Fruit fly (Drosophila melanogaster) whole organism, prepupa: Measurements from ENCODE around the gene brat.
A peak's percentile ranks its signal among the peaks of the same experiment; 100 is the strongest.

Source experiments
- Blimp-1 ChIP-seq: fragments of 200-800 bp; sonication (Bioruptor generic); optimal IDR thresholded peaks from 3 replicates; lab custom pipeline; 2017; ENCODE audit warnings: missing biosample characterization, missing genetic modification characterization, mild to moderate bottlenecking, moderate library complexity, missing genetic modification reagents
- CG10631 ChIP-seq: fragments of 200-800 bp; sonication (Bioruptor generic); optimal IDR thresholded peaks from 2 replicates; lab custom pipeline; 2016; ENCODE audit warnings: missing biosample characterization, missing genetic modification characterization
- CG11902 ChIP-seq: fragments of 200-800 bp; sonication (Bioruptor generic); optimal IDR thresholded peaks from 3 replicates; lab custom pipeline; 2016; ENCODE audit warnings: missing biosample characterization, missing genetic modification characterization
- CG1621 ChIP-seq: fragments of 200-800 bp; sonication (Bioruptor generic); optimal IDR thresholded peaks from 3 replicates; lab custom pipeline; 2018; ENCODE audit warnings: missing biosample characterization, mild to moderate bottlenecking, missing genetic modification characterization
- CG16779 ChIP-seq: fragments of 200-800 bp; sonication (Bioruptor generic); optimal IDR thresholded peaks from 3 replicates; lab custom pipeline; 2017; ENCODE audit warnings: missing biosample characterization, mild to moderate bottlenecking, missing genetic modification characterization
- CG31627 ChIP-seq: fragments of 200-800 bp; sonication (Bioruptor generic); optimal IDR thresholded peaks from 3 replicates; lab custom pipeline; 2016; ENCODE audit warnings: missing biosample characterization, missing genetic modification characterization
- CG34406 ChIP-seq: fragments of 200-800 bp; sonication (Bioruptor generic); optimal IDR thresholded peaks from 3 replicates; lab custom pipeline; 2016; ENCODE audit warnings: missing biosample characterization, missing genetic modification characterization
- CG3919 ChIP-seq: fragments of 200-800 bp; sonication (Bioruptor generic); optimal IDR thresholded peaks from 3 replicates; lab custom pipeline; 2016; ENCODE audit warnings: missing biosample characterization, missing genetic modification characterization
- CG4318 ChIP-seq: fragments of 200-800 bp; sonication (Bioruptor generic); optimal IDR thresholded peaks from 3 replicates; lab custom pipeline; 2017; ENCODE audit warnings: missing biosample characterization, mild to moderate bottlenecking, missing genetic modification characterization
- CG6163 ChIP-seq: fragments of 200-800 bp; sonication (Bioruptor generic); IDR thresholded peaks from 3 replicates; pipeline ENCODE4 v1.3.6; 2022; ENCODE audit warnings: missing biosample characterization, missing genetic modification characterization
- CG6276 ChIP-seq: fragments of 200-800 bp; sonication (Bioruptor generic); optimal IDR thresholded peaks from 2 replicates; lab custom pipeline; 2017; ENCODE audit warnings: missing biosample characterization, mild to moderate bottlenecking, missing genetic modification characterization
- CG6792 ChIP-seq: fragments of 200-800 bp; sonication (Bioruptor generic); optimal IDR thresholded peaks from 3 replicates; lab custom pipeline; 2016; ENCODE audit warnings: missing biosample characterization, missing genetic modification characterization
- CG6854 ChIP-seq: fragments of 200-800 bp; sonication (Bioruptor generic); optimal IDR thresholded peaks from 2 replicates; lab custom pipeline; 2017; ENCODE audit warnings: missing biosample characterization, mild to moderate bottlenecking, missing genetic modification characterization
- CG8119 ChIP-seq: fragments of 200-800 bp; sonication (Bioruptor generic); IDR thresholded peaks from 3 replicates; pipeline ENCODE4 v1.3.6; 2022; ENCODE audit warnings: missing biosample characterization, missing genetic modification characterization
- CG8319 ChIP-seq: fragments of 200-800 bp; sonication (Bioruptor generic); optimal IDR thresholded peaks from 3 replicates; lab custom pipeline; 2016; ENCODE audit warnings: missing biosample characterization, missing genetic modification characterization
- Eip78C ChIP-seq: fragments of 200-800 bp; sonication (Bioruptor generic); peaks from one replicate; lab custom pipeline; 2016; ENCODE audit warnings: missing biosample characterization, missing genetic modification characterization
- Eip93F ChIP-seq: fragments of 200-800 bp; sonication (Bioruptor generic); optimal IDR thresholded peaks from 2 replicates; lab custom pipeline; 2016; ENCODE audit warnings: missing biosample characterization, mild to moderate bottlenecking, missing genetic modification characterization
- Ets96B ChIP-seq: fragments of 200-800 bp; optimal IDR thresholded peaks from 2 replicates; lab custom pipeline; 2019; ENCODE audit warnings: missing biosample characterization, mild to moderate bottlenecking, missing genetic modification characterization, moderate library complexity
- Gug ChIP-seq: fragments of 200-800 bp; sonication (Bioruptor generic); IDR thresholded peaks from 2 replicates; pipeline ENCODE4 v1.3.6; 2022; ENCODE audit warnings: missing biosample characterization, missing genetic modification characterization
- Hr38 ChIP-seq: sonication (Bioruptor generic); optimal IDR thresholded peaks from 2 replicates; lab custom pipeline; 2016; ENCODE audit warnings: missing biosample characterization, missing genetic modification characterization
- Lpt ChIP-seq: fragments of 200-800 bp; sonication (Bioruptor generic); optimal IDR thresholded peaks from 3 replicates; lab custom pipeline; 2016; ENCODE audit warnings: missing biosample characterization, missing genetic modification characterization
- Met ChIP-seq: fragments of 200-800 bp; sonication (Bioruptor generic); optimal IDR thresholded peaks from 3 replicates; lab custom pipeline; 2016; ENCODE audit warnings: missing biosample characterization, missing genetic modification characterization
- OdsH ChIP-seq: fragments of 200-800 bp; sonication (Bioruptor generic); optimal IDR thresholded peaks from 3 replicates; lab custom pipeline; 2016; ENCODE audit warnings: missing biosample characterization, missing genetic modification characterization
- Sox102F ChIP-seq: fragments of 200-800 bp; sonication (Bioruptor generic); optimal IDR thresholded peaks from 2 replicates; lab custom pipeline; 2016; ENCODE audit warnings: missing biosample characterization, mild to moderate bottlenecking, missing genetic modification characterization
- Sox14 ChIP-seq: fragments of 200-800 bp; sonication (Bioruptor generic); optimal IDR thresholded peaks from 3 replicates; lab custom pipeline; 2016; ENCODE audit warnings: missing biosample characterization, missing genetic modification characterization
- Sox15 ChIP-seq: fragments of 200-800 bp; sonication (Bioruptor generic); optimal IDR thresholded peaks from 3 replicates; lab custom pipeline; 2016; ENCODE audit warnings: missing biosample characterization, missing genetic modification characterization
- dsx ChIP-seq: fragments of 200-800 bp; optimal IDR thresholded peaks from 3 replicates; lab custom pipeline; 2019; ENCODE audit warnings: missing biosample characterization, mild to moderate bottlenecking, missing genetic modification characterization, moderate library complexity; ENCODE audit not compliant: poor library complexity, severe bottlenecking
- esn ChIP-seq: fragments of 200-800 bp; sonication (Bioruptor generic); optimal IDR thresholded peaks from 2 replicates; lab custom pipeline; 2016; ENCODE audit warnings: missing biosample characterization, mild to moderate bottlenecking, missing genetic modification characterization, moderate library complexity
- fkh ChIP-seq: fragments of 200-800 bp; sonication (Bioruptor generic); optimal IDR thresholded peaks from 3 replicates; lab custom pipeline; 2017; ENCODE audit warnings: missing biosample characterization, mild to moderate bottlenecking, missing genetic modification characterization, moderate library complexity
- net ChIP-seq: fragments of 200-800 bp; sonication (Bioruptor generic); optimal IDR thresholded peaks from 3 replicates; lab custom pipeline; 2016; ENCODE audit warnings: missing biosample characterization, missing genetic modification characterization
- pdm3 ChIP-seq: fragments of 200-800 bp; sonication (Bioruptor generic); optimal IDR thresholded peaks from 3 replicates; lab custom pipeline; 2016; ENCODE audit warnings: missing biosample characterization, missing genetic modification characterization
- salr ChIP-seq, 2 experiments: fragments of 200-800 bp; sonication (Bioruptor generic); optimal IDR thresholded peaks; 3 replicates each; lab custom pipeline; 2016 to 2018; ENCODE audit warnings: missing biosample characterization in 2 of 2, missing genetic modification characterization in 2 of 2, mild to moderate bottlenecking in 1 of 2
- ss ChIP-seq, 2 experiments: fragments of 200-800 bp; sonication (Bioruptor generic); optimal IDR thresholded peaks; 2 replicates in 1 of 2; 3 replicates in 1 of 2; lab custom pipeline; 2017 to 2018; ENCODE audit warnings: mild to moderate bottlenecking in 2 of 2, missing biosample characterization in 2 of 2, missing genetic modification characterization in 2 of 2, moderate library complexity in 1 of 2
- svp ChIP-seq: fragments of 200-800 bp; sonication (Bioruptor generic); peaks from one replicate; lab custom pipeline; 2016; ENCODE audit warnings: missing biosample characterization, missing genetic modification characterization
- topi ChIP-seq: fragments of 200-800 bp; sonication (Bioruptor generic); optimal IDR thresholded peaks from 3 replicates; lab custom pipeline; 2016; ENCODE audit warnings: missing biosample characterization, missing genetic modification characterization
- vri ChIP-seq: fragments of 200-800 bp; sonication (Bioruptor generic); optimal IDR thresholded peaks from 3 replicates; lab custom pipeline; 2016; ENCODE audit warnings: missing biosample characterization, mild to moderate bottlenecking, missing genetic modification characterization

The brat gene

dm6 chr2L:19106235-19106634 is 27.4 kb upstream of the brat start:
- TF ChIP-seq Sox14 (GFP tag; lab: Kevin White, UChicago), result no peak
- no peak for TF ChIP-seq vri (GFP tag; lab: Kevin White, UChicago)
- TF ChIP-seq pdm3, result no peak
- no peak for TF ChIP-seq CG1621 (tag; lab: Kevin White, UChicago)
- TF ChIP-seq Eip93F, result no peak
- TF ChIP-seq CG11902 (GFP tag; lab: Kevin White, UChicago), result no peak
- TF ChIP-seq salr (GFP tag; optimal IDR thresholded peaks at IDR 0.05; lab: Kevin White, UChicago), result no peak

- TF ChIP-seq Eip78C (GFP tag; lab: Kevin White, UChicago), result peak; percentile 12
- TF ChIP-seq fkh (GFP tag; lab: Kevin White, UChicago), result peak; percentile 13
- peak; percentile 81 for TF ChIP-seq CG8319
- TF ChIP-seq CG10631 (GFP tag; lab: Kevin White, UChicago), result no peak
Observed at dm6 chr2L:19108377-19108876, 25.2 kb upstream of the brat start, which contains the start of gene Lim3. Gene Lim3 (minus strand): TSS chr2L:19108427.

- no peak for TF ChIP-seq CG8319
- no peak for TF ChIP-seq esn (GFP tag; lab: Kevin White, UChicago)
- TF ChIP-seq svp (GFP tag; lab: Kevin White, UChicago), result no peak
- TF ChIP-seq Met (GFP tag; lab: Kevin White, UChicago), result no peak
- TF ChIP-seq Gug (GFP tag; lab: Robert Waterston, UW), result no peak
- no peak for TF ChIP-seq CG16779 (tag; lab: Kevin White, UChicago)
- TF ChIP-seq Blimp-1 (GFP tag; lab: Kevin White, UChicago), result no peak
- no peak for TF ChIP-seq Ets96B (tag; lab: Kevin White, UChicago)
- TF ChIP-seq ss (GFP tag; optimal IDR thresholded peaks at IDR 0.05; lab: Kevin White, UChicago), result no peak
- TF ChIP-seq CG4318, result no peak
- no peak for TF ChIP-seq CG8119 (GFP tag; lab: Robert Waterston, UW)
- TF ChIP-seq CG34406 (GFP tag; lab: Kevin White, UChicago), result no peak
- TF ChIP-seq CG3919 (GFP tag; lab: Kevin White, UChicago), result no peak
- no peak for TF ChIP-seq fkh (GFP tag; lab: Kevin White, UChicago)
- TF ChIP-seq Sox102F (GFP tag; lab: Kevin White, UChicago), result no peak
- no peak for TF ChIP-seq salr (GFP tag; optimal IDR thresholded peaks at IDR 0.05; lab: Kevin White, UChicago)
- TF ChIP-seq dsx (GFP tag; lab: Kevin White, UChicago), result no peak
- TF ChIP-seq OdsH (GFP tag; lab: Kevin White, UChicago), result no peak
Observed at dm6 chr2L:19109625-19110204, 23.9 kb upstream of the brat start, which contains the start of gene amd. Gene amd (plus strand): TSS chr2L:19110154.

dm6 chr2L:19111137-19111536 is 22.5 kb upstream of the brat start:
- TF ChIP-seq esn (GFP tag; lab: Kevin White, UChicago) (no peak), dsx (GFP tag; lab: Kevin White, UChicago) (no peak), CG6163 (GFP tag; lab: Robert Waterston, UW) (no peak), CG6792 (GFP tag; lab: Kevin White, UChicago) (no peak), topi (GFP tag; lab: Kevin White, UChicago) (no peak), svp (GFP tag; lab: Kevin White, UChicago) (no peak), Lpt (no peak), pdm3 (no peak), CG6276 (GFP tag; lab: Kevin White, UChicago) (no peak), Eip78C (GFP tag; lab: Kevin White, UChicago) (no peak), Blimp-1 (GFP tag; lab: Kevin White, UChicago) (no peak), Hr38 (GFP tag; lab: Kevin White, UChicago) (no peak), CG6854 (GFP tag; lab: Kevin White, UChicago) (no peak), salr (GFP tag; optimal IDR thresholded peaks at IDR 0.05; lab: Kevin White, UChicago) (no peak), CG4318 (no peak), Sox15 (GFP tag; lab: Kevin White, UChicago) (no peak), CG31627 (no peak), net (no peak), CG34406 (GFP tag; lab: Kevin White, UChicago) (no peak)
- TF ChIP-seq, all 60 proteins: peak for 0
